Fruit fly (Drosophila melanogaster) whole organism: ENCODE measurements around the gene Cpr62Ba.
A peak's percentile ranks its signal among the peaks of the same experiment; 100 is the strongest.

ENCODE experiments used
- CG8478 ChIP-seq: fragments of >200 bp; optimal IDR thresholded peaks from 2 replicates; lab custom pipeline; 2018; ENCODE audit warnings: inconsistent platforms
- Dll ChIP-seq: fragments of >200 bp; optimal IDR thresholded peaks from 2 replicates; lab custom pipeline; 2017
- EcR ChIP-seq, 2 experiments: fragments of >200 bp; optimal IDR thresholded peaks; 2 replicates each; lab custom pipeline; 2017; ENCODE audit warnings: missing biosample characterization in 2 of 2, missing genetic modification characterization in 2 of 2, missing genetic modification reagents in 2 of 2
- pan ChIP-seq: fragments of >200 bp; optimal IDR thresholded peaks from 2 replicates; lab custom pipeline; 2017
- psq ChIP-seq: fragments of >200 bp; optimal IDR thresholded peaks from 2 replicates; lab custom pipeline; 2017
- usp ChIP-seq: fragments of >200 bp; optimal IDR thresholded peaks from 2 replicates; lab custom pipeline; 2017; ENCODE audit warnings: missing biosample characterization, missing genetic modification characterization, mixed read lengths

Cpr62Ba gene

DNA sequence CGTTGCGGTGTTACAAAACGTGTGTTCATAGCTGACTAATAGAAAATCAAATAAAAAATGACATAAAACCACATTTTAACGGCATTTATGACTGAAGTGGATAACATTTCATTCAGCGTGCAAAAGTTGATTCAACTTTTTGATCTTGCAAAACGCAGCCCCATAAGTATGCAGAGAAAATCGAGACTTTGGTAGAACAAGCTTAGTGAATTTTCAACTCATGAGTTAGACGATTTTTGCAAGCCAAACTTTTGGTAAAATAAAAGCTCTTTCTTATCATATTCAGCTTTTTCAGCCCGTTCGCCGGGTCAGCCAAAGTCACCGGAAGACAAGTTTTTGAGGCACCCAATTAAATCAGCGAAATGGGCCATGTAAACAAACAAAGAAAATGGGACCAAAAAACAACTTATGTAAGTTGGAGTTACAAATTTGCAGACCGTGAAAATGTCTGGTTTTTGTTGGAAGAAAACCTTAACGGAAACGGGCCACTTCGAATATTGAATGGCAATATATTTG lies at the start of gene Cpr62Ba:
Gene Cpr62Ba (minus strand): TSS at position 31 of the 516 bp plus-strand sequence.
- TF ChIP-seq EcR (GFP tag; optimal IDR thresholded peaks at IDR 0.05; lab: Kevin White, UChicago) (peak in 1 of 2 experiments; percentile 33), pan (lab: Kevin White, UChicago) (no peak), psq (lab: Kevin White, UChicago) (no peak)

DNA sequence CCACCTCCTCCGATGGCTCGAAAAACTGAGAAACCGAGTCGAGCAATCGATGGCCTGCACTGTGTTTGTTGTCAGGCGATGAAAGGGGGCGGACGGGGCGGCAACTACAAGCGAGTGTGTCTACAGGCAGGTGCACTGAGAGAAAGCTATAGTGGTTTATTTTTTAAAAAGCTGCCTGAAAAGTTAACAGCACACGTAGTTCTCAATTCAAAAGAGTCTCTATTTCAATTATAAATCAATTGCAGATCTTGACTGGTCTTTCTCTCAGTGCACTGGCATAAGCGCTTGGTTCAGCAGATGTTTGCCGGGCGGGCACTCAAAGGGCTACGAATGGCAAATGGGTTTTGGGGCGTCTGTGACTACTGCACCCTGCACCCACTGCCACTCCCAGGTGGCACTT lies 49.1 kb upstream of the Cpr62Ba start:
- TF ChIP-seq psq (lab: Kevin White, UChicago): no peak
- no peak for TF ChIP-seq usp
- TF ChIP-seq pan (lab: Kevin White, UChicago): no peak
- no peak for TF ChIP-seq Dll (lab: Kevin White, UChicago)
- no peak for TF ChIP-seq CG8478 (lab: Kevin White, UChicago)
- TF ChIP-seq EcR (GFP tag; optimal IDR thresholded peaks at IDR 0.05; lab: Kevin White, UChicago): no peak

DNA sequence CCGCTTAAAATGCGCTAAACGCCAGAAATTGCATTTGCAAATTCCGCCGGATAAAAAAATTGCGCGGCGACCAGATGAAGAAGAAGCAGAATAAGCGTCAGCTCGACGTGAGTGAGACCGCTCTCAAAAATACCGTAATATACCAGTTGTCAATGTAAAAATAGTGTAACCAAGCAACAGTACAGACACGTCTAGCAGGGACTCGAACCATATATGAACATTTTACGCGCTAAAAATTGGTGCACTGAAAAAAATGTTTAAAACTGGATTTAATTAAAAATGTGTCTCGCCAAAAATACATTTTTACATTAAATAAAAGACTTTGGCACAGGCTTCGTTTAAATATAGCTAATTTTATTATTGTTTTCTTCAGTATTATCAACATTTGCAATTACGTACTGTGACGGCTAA lies 44.6 kb upstream of the Cpr62Ba start, which contains the start of gene dre4:
Gene dre4 (minus strand): TSS at position 98 of the 411 bp plus-strand sequence.
- no peak for TF ChIP-seq psq (lab: Kevin White, UChicago)
- TF ChIP-seq EcR (GFP tag; optimal IDR thresholded peaks at IDR 0.05; lab: Kevin White, UChicago): no peak
- TF ChIP-seq pan (lab: Kevin White, UChicago): no peak
- no peak for TF ChIP-seq CG8478 (lab: Kevin White, UChicago)
- no peak for TF ChIP-seq Dll (lab: Kevin White, UChicago)
- no peak for TF ChIP-seq usp

DNA sequence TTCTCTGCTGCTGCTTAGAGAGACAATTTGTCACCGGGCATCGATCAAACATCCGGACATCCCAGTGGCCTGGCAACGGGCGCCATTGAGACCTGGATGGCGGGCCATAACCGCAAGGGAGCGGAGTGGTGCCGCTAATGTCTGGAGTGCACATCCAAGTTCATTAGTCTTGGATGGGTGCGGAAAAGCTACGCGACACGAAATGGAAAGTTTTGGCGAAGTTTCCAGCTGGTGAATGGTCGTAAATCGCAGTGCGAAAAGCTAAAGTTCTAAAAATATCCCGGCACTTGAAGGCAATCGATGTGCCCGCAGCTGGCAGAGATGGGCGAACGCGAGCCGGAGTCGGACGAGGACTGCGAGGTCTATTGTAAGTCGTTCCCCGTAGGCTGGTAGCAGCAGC lies 38.1 kb upstream of the Cpr62Ba start, which contains the start of gene CG13924:
Gene CG13924 (plus strand): TSS at position 301 of the 400 bp plus-strand sequence.
- no peak for TF ChIP-seq psq (lab: Kevin White, UChicago)
- no peak for TF ChIP-seq CG8478 (lab: Kevin White, UChicago)
- no peak for TF ChIP-seq usp
- TF ChIP-seq EcR (GFP tag; optimal IDR thresholded peaks at IDR 0.05; lab: Kevin White, UChicago): no peak
- TF ChIP-seq Dll (lab: Kevin White, UChicago): no peak

DNA sequence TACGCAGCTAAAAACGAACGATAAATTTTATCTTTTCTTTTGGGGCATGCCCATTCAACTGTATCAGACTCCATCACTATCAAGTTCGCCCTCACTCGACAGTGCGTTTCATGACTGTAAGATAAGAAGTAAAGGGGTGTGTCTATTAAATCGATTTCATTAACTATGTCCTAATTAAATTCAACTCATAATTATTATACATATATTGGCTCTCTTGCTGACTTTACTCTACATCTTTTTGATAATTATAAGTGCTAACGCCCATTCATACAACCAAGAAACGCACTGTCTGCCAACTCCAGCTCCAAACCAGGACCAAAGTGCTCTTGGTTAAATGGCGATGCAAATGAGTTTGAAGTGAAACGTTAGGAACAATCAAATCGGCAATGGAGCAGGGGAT lies 37.3 kb upstream of the Cpr62Ba start:
- TF ChIP-seq usp (no peak), pan (lab: Kevin White, UChicago) (no peak), psq (lab: Kevin White, UChicago) (no peak), EcR (GFP tag; optimal IDR thresholded peaks at IDR 0.05; lab: Kevin White, UChicago) (no peak), Dll (lab: Kevin White, UChicago) (no peak), CG8478 (lab: Kevin White, UChicago) (no peak)

DNA sequence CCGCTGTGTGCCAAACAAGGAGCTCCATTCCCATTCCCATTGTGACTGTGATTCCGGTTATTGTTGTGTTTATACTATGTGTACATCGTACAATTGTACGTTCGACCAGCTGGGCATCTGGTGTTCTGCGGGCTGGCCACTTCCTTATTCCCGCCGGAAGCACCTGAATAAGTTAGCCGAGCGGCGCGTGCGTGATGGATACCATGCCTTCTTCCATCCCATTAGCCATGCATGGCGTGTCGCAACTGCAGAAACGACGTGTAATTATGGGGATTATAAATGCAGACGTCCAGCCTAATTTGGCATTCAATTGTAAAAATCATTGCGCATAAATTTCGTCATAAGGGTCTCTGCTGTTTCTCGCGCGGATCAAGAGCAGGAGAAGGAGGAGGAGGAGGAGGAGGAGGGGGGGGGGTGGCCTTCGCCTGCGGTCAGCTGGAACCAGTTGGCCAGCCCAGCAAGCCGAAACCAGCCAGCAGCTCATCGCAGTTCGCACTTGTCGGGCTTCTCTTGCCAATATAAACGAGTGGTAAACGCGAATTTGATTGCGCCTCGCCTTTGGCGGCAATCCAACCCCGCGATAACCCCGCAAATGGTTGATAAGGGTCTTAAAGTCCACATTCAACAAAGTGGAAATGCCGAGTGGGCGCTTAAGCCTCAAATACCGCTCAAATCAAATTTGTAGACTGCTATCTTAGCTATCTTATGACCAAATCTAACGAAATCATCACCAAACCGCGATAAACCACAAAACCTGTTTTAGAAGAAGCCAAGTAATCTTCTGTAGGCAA lies 34.6 kb upstream of the Cpr62Ba start:
- peak; percentile 42 for TF ChIP-seq Dll (lab: Kevin White, UChicago)
- no peak for TF ChIP-seq CG8478 (lab: Kevin White, UChicago)
- no peak for TF ChIP-seq pan (lab: Kevin White, UChicago)
- no peak for TF ChIP-seq usp
- TF ChIP-seq psq (lab: Kevin White, UChicago): no peak
- TF ChIP-seq EcR (GFP tag; optimal IDR thresholded peaks at IDR 0.05; lab: Kevin White, UChicago): no peak

DNA sequence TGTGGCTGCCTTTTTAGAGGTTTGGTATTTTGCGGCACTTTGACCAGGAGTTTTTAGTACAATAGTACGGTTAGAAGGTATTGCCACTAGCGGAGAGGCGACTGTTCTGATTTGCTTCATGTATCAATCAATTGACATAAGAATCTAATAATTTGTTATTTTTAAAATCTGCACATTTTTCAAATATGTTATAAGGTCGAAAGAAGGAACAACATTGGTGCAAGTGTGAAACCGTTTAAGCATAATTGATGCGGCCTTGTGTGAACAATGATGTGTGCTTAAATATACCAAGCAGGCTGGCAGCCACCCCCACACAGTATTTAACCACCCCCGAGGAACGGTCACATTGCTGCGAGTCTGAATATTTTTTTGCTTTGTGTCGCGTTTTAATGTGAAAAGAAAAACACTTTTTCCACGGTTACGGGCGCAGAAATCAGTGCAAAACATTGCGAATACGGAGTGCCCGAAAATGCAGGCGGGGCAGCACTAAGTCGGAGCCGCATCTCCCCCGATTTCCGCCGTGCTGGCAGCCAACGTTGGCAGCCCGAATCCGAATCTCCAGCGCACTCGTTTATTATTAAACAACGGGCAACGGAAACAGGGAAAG lies 33.6 kb upstream of the Cpr62Ba start, which contains the start of the genes HBS1 and CG12025:
Gene HBS1 (minus strand): TSS at position 120 of the 607 bp plus-strand sequence.
Gene CG12025 (plus strand): TSS at position 310 of the 607 bp plus-strand sequence.
- TF ChIP-seq usp: no peak
- no peak for TF ChIP-seq pan (lab: Kevin White, UChicago)
- TF ChIP-seq CG8478 (lab: Kevin White, UChicago): no peak
- no peak for TF ChIP-seq EcR (GFP tag; optimal IDR thresholded peaks at IDR 0.05; lab: Kevin White, UChicago)
- no peak for TF ChIP-seq Dll (lab: Kevin White, UChicago)
- TF ChIP-seq psq (lab: Kevin White, UChicago): no peak

DNA sequence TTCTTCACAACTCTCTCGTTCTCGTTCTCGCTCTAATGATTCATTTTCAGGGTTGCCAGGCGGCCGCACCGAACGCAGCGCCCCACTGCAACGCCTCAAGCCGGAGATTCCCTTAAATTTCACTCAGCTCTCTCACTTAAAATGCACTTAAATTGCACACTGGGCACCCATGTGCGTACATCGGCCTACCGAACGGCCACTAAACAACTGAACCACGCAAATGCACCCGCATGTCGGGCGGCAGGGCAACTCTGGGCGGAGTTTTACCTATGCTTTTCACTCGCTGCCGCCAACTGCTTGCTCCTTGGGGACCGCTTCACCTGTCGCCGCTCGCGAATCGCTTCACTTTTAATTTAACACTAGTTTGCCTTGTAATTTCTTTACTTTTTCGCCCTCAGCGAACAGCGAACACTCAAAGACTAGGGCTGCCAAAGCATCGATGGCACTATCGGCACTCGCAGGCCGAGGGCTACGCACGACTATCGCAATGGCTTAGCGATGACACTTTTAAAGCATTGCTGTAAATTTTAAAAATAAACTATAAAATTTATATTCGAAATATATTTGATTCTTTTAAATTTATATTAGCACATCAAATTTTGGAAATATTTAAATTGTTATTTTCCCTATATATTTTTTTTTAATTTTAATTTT lies 30.3 kb upstream of the Cpr62Ba start, which contains the start of gene Rap1:
Gene Rap1 (minus strand): TSS at position 446 of the 654 bp plus-strand sequence.
- TF ChIP-seq Dll (lab: Kevin White, UChicago): peak; percentile 20
- no peak for TF ChIP-seq usp

DNA sequence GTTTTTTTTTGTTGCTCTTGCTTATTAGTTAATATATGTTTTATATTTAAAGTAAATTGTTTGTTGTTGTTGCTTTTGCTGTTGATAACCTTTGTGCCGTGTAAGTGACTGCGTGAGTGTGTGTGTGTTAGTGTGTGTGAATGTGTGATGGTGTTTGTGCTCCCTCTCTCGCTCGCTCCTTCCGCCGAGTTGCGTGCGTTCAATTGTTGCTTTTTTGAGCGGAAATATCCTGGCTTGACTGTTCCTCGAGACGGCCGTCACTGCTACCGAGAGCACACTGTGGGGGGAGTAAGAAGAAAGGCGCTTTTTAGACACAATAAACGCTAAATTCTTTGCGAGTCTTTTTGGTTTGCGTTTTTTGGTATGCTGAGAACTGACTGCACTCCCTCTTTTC lies 29.8 kb upstream of the Cpr62Ba start:
- TF ChIP-seq CG8478 (lab: Kevin White, UChicago): peak; percentile 28
- no peak for TF ChIP-seq EcR (GFP tag; optimal IDR thresholded peaks at IDR 0.05; lab: Kevin White, UChicago)
- TF ChIP-seq usp: no peak

DNA sequence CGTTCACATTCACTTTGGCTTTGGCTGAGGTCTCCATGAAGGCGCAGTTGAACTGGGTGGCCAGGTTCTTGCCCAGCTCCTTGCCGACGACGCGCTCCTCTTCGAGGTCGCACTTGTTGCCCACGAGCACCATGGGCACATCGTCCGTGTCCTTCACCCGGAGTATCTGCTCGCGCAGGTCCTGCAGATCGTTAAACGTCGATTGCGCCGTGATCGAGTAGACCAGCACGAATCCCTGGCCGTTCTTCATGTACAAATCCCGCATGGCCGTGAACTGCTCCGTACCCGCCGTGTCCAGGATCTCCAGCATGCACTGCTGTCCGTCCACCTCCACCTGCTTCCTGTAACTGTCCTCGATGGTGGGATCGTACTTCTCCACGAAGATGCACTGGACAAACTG lies 29.2 kb upstream of the Cpr62Ba start:
- no peak for TF ChIP-seq Dll (lab: Kevin White, UChicago)
- no peak for TF ChIP-seq CG8478 (lab: Kevin White, UChicago)
- TF ChIP-seq usp: no peak
- TF ChIP-seq EcR (GFP tag; optimal IDR thresholded peaks at IDR 0.05; lab: Kevin White, UChicago): no peak
- TF ChIP-seq psq (lab: Kevin White, UChicago): no peak
- no peak for TF ChIP-seq pan (lab: Kevin White, UChicago)

DNA sequence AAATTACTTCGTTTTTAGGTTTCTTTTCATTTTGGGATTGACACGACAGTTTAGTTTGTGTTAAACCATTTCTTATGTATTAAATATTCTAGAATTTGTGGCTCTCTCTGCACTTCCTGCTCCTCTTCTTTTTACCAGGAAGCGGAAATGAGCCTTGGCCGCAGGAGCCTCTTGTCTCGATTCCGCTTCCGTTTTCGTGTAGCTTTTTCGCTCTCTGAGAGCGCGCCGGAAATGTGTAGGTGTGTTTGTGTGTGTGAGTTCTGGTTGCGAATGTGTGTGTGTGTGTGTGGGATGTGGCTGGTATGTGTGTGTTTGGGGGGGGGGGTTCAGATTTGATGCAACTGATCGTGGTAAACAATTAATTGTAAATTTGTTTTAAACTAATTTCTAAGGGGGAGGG lies 28.0 kb upstream of the Cpr62Ba start:
- TF ChIP-seq usp (no peak), CG8478 (lab: Kevin White, UChicago) (no peak), psq (lab: Kevin White, UChicago) (no peak), pan (lab: Kevin White, UChicago) (no peak), Dll (lab: Kevin White, UChicago) (no peak), EcR (GFP tag; optimal IDR thresholded peaks at IDR 0.05; lab: Kevin White, UChicago) (no peak)
